Worm (Caenorhabditis elegans) whole organism, L2 larva: Measurements from ENCODE around the gene D2096.6.

Source experiments
- C34F6.9 ChIP-seq: fragments of 150-350 bp; optimal IDR thresholded peaks from 2 replicates; lab custom pipeline; 2014; ENCODE audit warnings: missing biosample characterization, missing genetic modification characterization
- Y55F3AM.14 ChIP-seq: fragments of 200-800 bp; sonication (Bioruptor generic); optimal IDR thresholded peaks from 2 replicates; lab custom pipeline; 2018; ENCODE audit warnings: mild to moderate bottlenecking, missing genetic modification characterization, missing compliant biosample characterization
- ZK546.5 ChIP-seq: sonication (generic microtip); optimal IDR thresholded peaks from 2 replicates; lab custom pipeline; 2017; ENCODE audit warnings: missing biosample characterization, missing genetic modification characterization
- alr-1 ChIP-seq: fragments of 150-350 bp; optimal IDR thresholded peaks from 2 replicates; lab custom pipeline; 2014; ENCODE audit warnings: missing biosample characterization, missing genetic modification characterization
- aly-2 ChIP-seq: fragments of 150-350 bp; optimal IDR thresholded peaks from 2 replicates; lab custom pipeline; 2014; ENCODE audit warnings: missing biosample characterization, missing genetic modification characterization
- ama-1 ChIP-seq: fragments of 150-350 bp; optimal IDR thresholded peaks from 2 replicates; lab custom pipeline; 2018; ENCODE audit warnings: inconsistent platforms
- blmp-1 ChIP-seq: sonication (generic microtip); optimal IDR thresholded peaks from 2 replicates; lab custom pipeline; 2017; ENCODE audit warnings: missing genetic modification characterization, mild to moderate bottlenecking, missing compliant biosample characterization, antibody characterized with exemption, moderate library complexity; ENCODE audit not compliant: insufficient read depth
- ceh-16 ChIP-seq: fragments of 150-350 bp; optimal IDR thresholded peaks from 2 replicates; lab custom pipeline; 2014; ENCODE audit warnings: missing biosample characterization, missing genetic modification characterization
- ceh-82 ChIP-seq: fragments of 150-350 bp; optimal IDR thresholded peaks from 2 replicates; lab custom pipeline; 2014; ENCODE audit warnings: missing biosample characterization, missing genetic modification characterization
- crh-2 ChIP-seq: sonication (generic microtip); optimal IDR thresholded peaks from 2 replicates; lab custom pipeline; 2017; ENCODE audit warnings: missing biosample characterization, missing genetic modification characterization
- egl-27 ChIP-seq: sonication (generic microtip); optimal IDR thresholded peaks from 3 replicates; lab custom pipeline; 2017; ENCODE audit warnings: missing biosample characterization, missing genetic modification reagents, missing genetic modification characterization
- fos-1 ChIP-seq: fragments of 150-350 bp; optimal IDR thresholded peaks from 2 replicates; lab custom pipeline; 2014; ENCODE audit warnings: missing biosample characterization, missing genetic modification characterization
- gmeb-1 ChIP-seq: fragments of 150-350 bp; optimal IDR thresholded peaks from 2 replicates; lab custom pipeline; 2014; ENCODE audit warnings: missing biosample characterization, missing genetic modification characterization
- lin-39 ChIP-seq: fragments of 150-350 bp; optimal IDR thresholded peaks from 2 replicates; lab custom pipeline; 2014; ENCODE audit warnings: missing biosample characterization, missing genetic modification reagents, missing genetic modification characterization
- mab-5 ChIP-seq: fragments of 150-350 bp; optimal IDR thresholded peaks from 2 replicates; lab custom pipeline; 2014; ENCODE audit warnings: missing biosample characterization, missing genetic modification characterization
- mbf-1 ChIP-seq: sonication (generic microtip); optimal IDR thresholded peaks from 2 replicates; lab custom pipeline; 2017; ENCODE audit warnings: missing biosample characterization, missing genetic modification characterization
- mdl-1 ChIP-seq, 2 experiments: fragments of 150-350 bp in 1 of 2; sonication (generic microtip) in 1 of 2; optimal IDR thresholded peaks; 2 replicates each; lab custom pipeline; 2017; ENCODE audit warnings: missing biosample characterization in 2 of 2, missing genetic modification characterization in 2 of 2
- nhr-10 ChIP-seq: sonication (generic microtip); optimal IDR thresholded peaks from 2 replicates; lab custom pipeline; 2017; ENCODE audit warnings: missing biosample characterization, missing genetic modification characterization
- nhr-11 ChIP-seq: fragments of 150-350 bp; optimal IDR thresholded peaks from 2 replicates; lab custom pipeline; 2014; ENCODE audit warnings: missing biosample characterization, missing genetic modification characterization
- nhr-12 ChIP-seq: fragments of 150-350 bp; optimal IDR thresholded peaks from 2 replicates; lab custom pipeline; 2014; ENCODE audit warnings: missing biosample characterization, missing genetic modification characterization
- nhr-21 ChIP-seq: fragments of 150-350 bp; optimal IDR thresholded peaks from 2 replicates; lab custom pipeline; 2014; ENCODE audit warnings: missing biosample characterization, missing genetic modification characterization
- nhr-23 ChIP-seq: fragments of 150-350 bp; optimal IDR thresholded peaks from 2 replicates; lab custom pipeline; 2014; ENCODE audit warnings: missing biosample characterization, missing genetic modification reagents, missing genetic modification characterization
- nhr-237 ChIP-seq: fragments of 150-350 bp; optimal IDR thresholded peaks from 2 replicates; lab custom pipeline; 2014; ENCODE audit warnings: missing biosample characterization, missing genetic modification characterization
- nhr-6 ChIP-seq: fragments of 150-350 bp; optimal IDR thresholded peaks from 2 replicates; lab custom pipeline; 2014; ENCODE audit warnings: missing biosample characterization, missing genetic modification characterization
- nhr-77 ChIP-seq: fragments of 150-350 bp; optimal IDR thresholded peaks from 2 replicates; lab custom pipeline; 2014; ENCODE audit warnings: missing biosample characterization, missing genetic modification characterization
- peb-1 ChIP-seq: fragments of 150-350 bp; optimal IDR thresholded peaks from 2 replicates; lab custom pipeline; 2014; ENCODE audit warnings: missing biosample characterization, missing genetic modification characterization
- sem-4 ChIP-seq: fragments of 150-350 bp; optimal IDR thresholded peaks from 2 replicates; lab custom pipeline; 2014; ENCODE audit warnings: missing biosample characterization, missing genetic modification reagents, missing genetic modification characterization
- skn-1 ChIP-seq: sonication (generic microtip); optimal IDR thresholded peaks from 2 replicates; lab custom pipeline; 2017; ENCODE audit warnings: missing biosample characterization, missing genetic modification characterization
- sma-3 ChIP-seq: sonication (generic microtip); optimal IDR thresholded peaks from 2 replicates; lab custom pipeline; 2016; ENCODE audit warnings: missing genetic modification reagents, missing genetic modification characterization, missing compliant biosample characterization
- sma-9 ChIP-seq, 2 experiments: fragments of 150-350 bp in 1 of 2; sonication (generic microtip) in 1 of 2; optimal IDR thresholded peaks; 2 replicates each; lab custom pipeline; 2014 to 2016; ENCODE audit warnings: missing genetic modification characterization in 2 of 2, mild to moderate bottlenecking in 1 of 2, missing biosample characterization in 1 of 2, missing compliant biosample characterization in 1 of 2, missing genetic modification reagents in 1 of 2, moderate library complexity in 1 of 2
- snpc-4 ChIP-seq: fragments of 150-350 bp; optimal IDR thresholded peaks from 2 replicates; lab custom pipeline; 2014; ENCODE audit warnings: missing biosample characterization, missing genetic modification characterization
- unc-55 ChIP-seq: fragments of 150-350 bp; sonication (generic microtip); optimal IDR thresholded peaks from 3 replicates; lab custom pipeline; 2014; ENCODE audit warnings: missing biosample characterization, missing genetic modification reagents, missing genetic modification characterization
- unc-62 ChIP-seq: fragments of 150-350 bp; optimal IDR thresholded peaks from 2 replicates; lab custom pipeline; 2014; ENCODE audit warnings: missing biosample characterization, missing genetic modification reagents, missing genetic modification characterization
- zag-1 ChIP-seq: fragments of 150-350 bp; optimal IDR thresholded peaks from 2 replicates; lab custom pipeline; 2014; ENCODE audit warnings: missing biosample characterization, missing genetic modification characterization
- ztf-1 ChIP-seq: fragments of 200-800 bp; sonication (Bioruptor generic); conservative IDR thresholded peaks from 2 replicates; pipeline ENCODE4 v1.3.6; 2022; ENCODE audit warnings: missing genetic modification characterization, missing compliant biosample characterization
- ztf-11 ChIP-seq: sonication (generic microtip); optimal IDR thresholded peaks from 2 replicates; lab custom pipeline; 2017; ENCODE audit warnings: missing biosample characterization, missing genetic modification characterization
- ztf-4 ChIP-seq: fragments of 150-350 bp; optimal IDR thresholded peaks from 2 replicates; lab custom pipeline; 2014; ENCODE audit warnings: missing biosample characterization, missing genetic modification characterization

D2096.6 gene

ce11 chrIV:8333988-8334863 lies 34.8 kb downstream of the D2096.6 start, which contains the start of gene his-32 (continued):
- peak; percentile 75 for TF ChIP-seq sem-4 (tag; lab: Kevin White, UChicago)
- TF ChIP-seq mdl-1 (tag; optimal IDR thresholded peaks at IDR 0.05; lab: Kevin White, UChicago) = no peak

- TF ChIP-seq mbf-1 (tag; lab: Kevin White, UChicago) = no peak
- no peak for TF ChIP-seq nhr-6 (tag; lab: Kevin White, UChicago)
- TF ChIP-seq C34F6.9 (tag; lab: Kevin White, UChicago) = no peak
- no peak for TF ChIP-seq nhr-10 (tag; lab: Kevin White, UChicago)
- no peak for TF ChIP-seq lin-39 (tag; lab: Kevin White, UChicago)
- TF ChIP-seq unc-55 = no peak
- TF ChIP-seq mdl-1 (tag; optimal IDR thresholded peaks at IDR 0.05; lab: Kevin White, UChicago) = no peak
- TF ChIP-seq ceh-16 (tag; lab: Kevin White, UChicago) = no peak
- TF ChIP-seq nhr-23 = no peak
- TF ChIP-seq ztf-11 (tag; lab: Kevin White, UChicago) = no peak
- no peak for TF ChIP-seq blmp-1 (tag; lab: Kevin White, UChicago)
- TF ChIP-seq skn-1 (tag; lab: Kevin White, UChicago) = no peak
- no peak for TF ChIP-seq nhr-11 (tag; lab: Kevin White, UChicago)
- no peak for TF ChIP-seq crh-2
Measured at ce11 chrIV:8333954-8333987, 35.3 kb downstream of the D2096.6 start, which contains the start of gene his-31. TSS of gene his-31 (minus strand) at chrIV:8333983.

ce11 chrIV:8333554-8333953 lies 35.5 kb downstream of the D2096.6 start:
- TF ChIP-seq crh-2 (no peak), peb-1 (tag; lab: Kevin White, UChicago) (no peak), fos-1 (no peak), ztf-4 (tag; lab: Kevin White, UChicago) (no peak), nhr-237 (tag; lab: Kevin White, UChicago) (no peak), aly-2 (tag; lab: Kevin White, UChicago) (no peak), ztf-11 (tag; lab: Kevin White, UChicago) (no peak), ztf-1 (GFP tag; lab: Robert Waterston, UW) (no peak), nhr-11 (tag; lab: Kevin White, UChicago) (no peak), sem-4 (tag; lab: Kevin White, UChicago) (no peak), ZK546.5 (tag; lab: Kevin White, UChicago) (no peak), nhr-6 (tag; lab: Kevin White, UChicago) (no peak), unc-62 (no peak), mab-5 (tag; lab: Kevin White, UChicago) (no peak)

- TF ChIP-seq ama-1 (lab: Kevin White, UChicago) = no peak
- TF ChIP-seq ztf-4 (tag; lab: Kevin White, UChicago) = no peak
- no peak for TF ChIP-seq crh-2
- no peak for TF ChIP-seq nhr-77 (tag; lab: Kevin White, UChicago)
- no peak for TF ChIP-seq lin-39 (tag; lab: Kevin White, UChicago)
- no peak for TF ChIP-seq nhr-12
- TF ChIP-seq gmeb-1 (tag; lab: Kevin White, UChicago) = no peak
- TF ChIP-seq snpc-4 (tag; lab: Kevin White, UChicago) = no peak
- no peak for TF ChIP-seq zag-1 (tag; lab: Kevin White, UChicago)
- no peak for TF ChIP-seq aly-2 (tag; lab: Kevin White, UChicago)
- no peak for TF ChIP-seq ceh-82 (tag; lab: Kevin White, UChicago)
- no peak for TF ChIP-seq Y55F3AM.14 (GFP tag; lab: Kevin White, UChicago)
- no peak for TF ChIP-seq sma-9 (GFP tag; optimal IDR thresholded peaks at IDR 0.05; lab: Kevin White, UChicago)
- TF ChIP-seq sma-9 (tag; optimal IDR thresholded peaks at IDR 0.05; lab: Kevin White, UChicago) = no peak
- TF ChIP-seq nhr-21 (tag; lab: Kevin White, UChicago) = no peak
- no peak for TF ChIP-seq sma-3 (GFP tag; lab: Kevin White, UChicago)
- TF ChIP-seq egl-27 (tag; lab: Kevin White, UChicago) = no peak
- TF ChIP-seq unc-62 = no peak
- TF ChIP-seq C34F6.9 (tag; lab: Kevin White, UChicago) = no peak
- TF ChIP-seq alr-1 (tag; lab: Kevin White, UChicago) = no peak
- TF ChIP-seq nhr-10 (tag; lab: Kevin White, UChicago) = no peak
Measured at ce11 chrIV:8333034-8333433, 36.0 kb downstream of the D2096.6 start.
